Worm (Caenorhabditis elegans): Measurements from ENCODE around the gene ugt-10.
A peak's percentile ranks its signal among the peaks of the same experiment; 100 is the strongest.

ugt-10 gene

DNA sequence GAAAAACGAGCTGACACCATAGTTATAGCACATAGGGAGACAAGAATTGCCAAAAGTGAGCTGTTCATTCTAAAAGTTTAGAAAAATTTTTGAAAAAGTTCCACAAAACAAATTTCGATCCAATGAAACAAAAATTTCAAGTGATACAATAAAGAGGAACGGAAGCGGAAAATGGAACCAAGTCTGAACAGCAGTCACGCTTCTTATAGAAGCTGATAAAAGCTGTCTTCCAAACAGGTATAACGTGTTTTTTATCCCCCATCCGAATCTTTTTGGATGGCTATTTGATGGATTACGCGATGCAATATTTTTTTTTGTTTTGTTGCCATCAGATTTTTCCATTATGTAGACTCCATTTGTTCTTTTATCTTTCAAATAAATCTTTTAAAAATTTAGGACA is 12.4 kb upstream of the ugt-10 start, which contains the start of gene H23N18.5:
Gene H23N18.5 (minus strand): TSS at position 69 of the 400 bp plus-strand sequence.
- TF ChIP-seq sea-2 (GFP tag; optimal IDR thresholded peaks at IDR 0.05) (no peak), nhr-23 (tag; optimal IDR thresholded peaks at IDR 0.05) (peak; percentile 30), nhr-43 (tag; optimal IDR thresholded peaks at IDR 0.05; ENCODE audit: poor library complexity, severe bottlenecking) (peak; percentile 77), lsy-12 (tag; optimal IDR thresholded peaks at IDR 0.05) (no peak), elt-1 (tag; optimal IDR thresholded peaks at IDR 0.05) (peak; percentile 62)

DNA sequence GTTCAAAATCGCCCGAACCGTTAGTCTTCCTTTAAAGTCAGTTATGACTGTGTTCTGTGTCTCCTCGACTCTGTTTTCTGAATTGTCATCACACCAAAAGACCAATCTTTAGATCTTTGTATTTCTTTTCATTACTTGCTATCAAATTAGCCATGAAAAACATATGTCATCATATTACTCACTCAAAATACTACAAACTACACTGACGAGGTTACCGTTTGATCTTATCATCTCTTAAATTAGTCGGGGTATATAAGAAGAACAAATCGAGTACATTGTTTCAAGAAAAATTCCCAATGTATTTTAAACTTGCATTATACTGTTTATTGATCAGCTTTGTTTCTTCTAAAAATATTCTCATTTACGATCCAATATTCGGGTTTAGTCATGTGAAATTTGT is 8.7 kb upstream of the ugt-10 start, which contains the start of gene ugt-13:
Gene ugt-13 (plus strand): TSS at position 294 of the 400 bp plus-strand sequence.
- no peak for TF ChIP-seq ama-1 (optimal IDR thresholded peaks at IDR 0.05)
- no peak for TF ChIP-seq snpc-4 (tag; optimal IDR thresholded peaks at IDR 0.05)
- no peak for TF ChIP-seq lin-15B (tag; optimal IDR thresholded peaks at IDR 0.05)
- no peak for TF ChIP-seq hmg-11 (tag; optimal IDR thresholded peaks at IDR 0.05)
- no peak for TF ChIP-seq fkh-2 (tag; optimal IDR thresholded peaks at IDR 0.05)
- TF ChIP-seq unc-39 (tag; optimal IDR thresholded peaks at IDR 0.05), result no peak
- peak; percentile 49 for TF ChIP-seq nhr-43 (tag; optimal IDR thresholded peaks at IDR 0.05; ENCODE audit: poor library complexity, severe bottlenecking)
- TF ChIP-seq nhr-25 (tag; optimal IDR thresholded peaks at IDR 0.05), result peak; percentile 58
- no peak for TF ChIP-seq unc-62 (GFP tag; optimal IDR thresholded peaks at IDR 0.05)
- peak in 1 of 3 experiments; percentile 43 for TF ChIP-seq elt-3 (tag; optimal IDR thresholded peaks at IDR 0.05)
- peak; percentile 9 for TF ChIP-seq elt-1 (tag; optimal IDR thresholded peaks at IDR 0.05)
- TF ChIP-seq nhr-23 (tag; optimal IDR thresholded peaks at IDR 0.05), result peak; percentile 54
- TF ChIP-seq jun-1 (tag; optimal IDR thresholded peaks at IDR 0.05), result no peak
- TF ChIP-seq pha-4 (tag; optimal IDR thresholded peaks at IDR 0.05), result no peak
- TF ChIP-seq nhr-76 (tag; optimal IDR thresholded peaks at IDR 0.05), result no peak

- TF ChIP-seq elt-3 (tag; optimal IDR thresholded peaks at IDR 0.05), result no peak
- no peak for TF ChIP-seq nhr-43 (tag; optimal IDR thresholded peaks at IDR 0.05; ENCODE audit: poor library complexity, severe bottlenecking)
- TF ChIP-seq egl-5 (tag; optimal IDR thresholded peaks at IDR 0.05), result no peak
- TF ChIP-seq aly-2 (tag; optimal IDR thresholded peaks at IDR 0.05), result no peak
- TF ChIP-seq skn-1 (tag; optimal IDR thresholded peaks at IDR 0.05), result no peak
- no peak for TF ChIP-seq lin-15B (tag; optimal IDR thresholded peaks at IDR 0.05)
- TF ChIP-seq unc-62 (GFP tag; optimal IDR thresholded peaks at IDR 0.05), result no peak
- no peak for TF ChIP-seq daf-12 (tag; optimal IDR thresholded peaks at IDR 0.05)
- no peak for TF ChIP-seq ceh-9 (tag; optimal IDR thresholded peaks at IDR 0.05)
- TF ChIP-seq tbx-2 (tag; optimal IDR thresholded peaks at IDR 0.05), result no peak
- no peak for TF ChIP-seq zag-1 (tag; optimal IDR thresholded peaks at IDR 0.05)
- TF ChIP-seq hmg-11 (tag; optimal IDR thresholded peaks at IDR 0.05), result no peak
- no peak for TF ChIP-seq ZK546.5 (tag; optimal IDR thresholded peaks at IDR 0.05)
Measured at ce11 chrV:4905953-4906352, 6.0 kb upstream of the ugt-10 start, which contains the start of gene ugt-14. Gene ugt-14 (plus strand): TSS chrV:4906253.

DNA sequence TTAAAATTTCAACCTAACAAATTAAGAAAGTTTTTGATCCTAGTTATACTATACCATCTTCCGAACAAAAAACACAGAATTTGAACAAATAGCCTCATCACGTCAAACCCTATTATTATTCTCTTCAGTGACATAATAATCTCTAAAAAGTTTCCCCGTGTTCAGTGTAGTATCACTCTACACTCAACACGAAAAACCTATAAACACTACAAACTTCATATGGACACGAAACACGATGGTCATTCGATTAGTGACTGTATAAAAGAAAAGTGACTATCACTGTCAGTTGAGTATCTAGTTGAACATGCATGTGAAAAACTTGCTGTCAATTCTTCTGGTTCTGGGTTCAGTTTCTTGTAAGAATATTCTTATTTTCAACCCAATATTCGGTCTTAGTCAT is 3.8 kb upstream of the ugt-10 start, which contains the start of gene ugt-8:
Gene ugt-8 (plus strand): TSS at position 235 of the 400 bp plus-strand sequence.
- TF ChIP-seq lin-39 (tag; optimal IDR thresholded peaks at IDR 0.05), result no peak
- TF ChIP-seq nfya-1 (tag; optimal IDR thresholded peaks at IDR 0.05; ENCODE audit: insufficient read depth), result no peak
- no peak for TF ChIP-seq fkh-10 (GFP tag; optimal IDR thresholded peaks at IDR 0.05)

- TF ChIP-seq unc-62 (GFP tag; optimal IDR thresholded peaks at IDR 0.05), result no peak
- TF ChIP-seq fkh-10 (GFP tag; optimal IDR thresholded peaks at IDR 0.05), result no peak
- no peak for TF ChIP-seq ceh-82 (tag; optimal IDR thresholded peaks at IDR 0.05)
- no peak for TF ChIP-seq elt-2 (tag; optimal IDR thresholded peaks at IDR 0.05)
- TF ChIP-seq skn-1 (tag; optimal IDR thresholded peaks at IDR 0.05), result no peak
- no peak for TF ChIP-seq pqm-1 (tag; optimal IDR thresholded peaks at IDR 0.05)
- TF ChIP-seq pha-4 (tag; optimal IDR thresholded peaks at IDR 0.05), result no peak
- no peak for TF ChIP-seq jun-1 (tag; optimal IDR thresholded peaks at IDR 0.05)
- no peak for TF ChIP-seq elt-3 (tag; optimal IDR thresholded peaks at IDR 0.05)
- TF ChIP-seq nhr-23 (tag; optimal IDR thresholded peaks at IDR 0.05), result no peak
- no peak for TF ChIP-seq ceh-16 (tag; optimal IDR thresholded peaks at IDR 0.05)
- TF ChIP-seq zag-1 (tag; optimal IDR thresholded peaks at IDR 0.05), result no peak
- no peak for TF ChIP-seq mdl-1 (tag; optimal IDR thresholded peaks at IDR 0.05)
- no peak for TF ChIP-seq daf-12 (tag; optimal IDR thresholded peaks at IDR 0.05)
- no peak for TF ChIP-seq snpc-4 (tag; optimal IDR thresholded peaks at IDR 0.05)
Measured at ce11 chrV:4901074-4901473, 1.2 kb upstream of the ugt-10 start, which contains the start of gene ugt-67. Gene ugt-67 (plus strand): TSS chrV:4901374.

All from whole organism, L3 larva.